Worm (Caenorhabditis elegans): ENCODE data around the gene lgc-7.

lgc-7 gene

ce11 chrIV:14709286-14709685 is at the start of gene lgc-7:
Gene lgc-7 (plus strand): TSS chrIV:14709586.
- no peak for TF ChIP-seq alr-1 (tag; optimal IDR thresholded peaks at IDR 0.05)
- no peak for TF ChIP-seq mdl-1 (tag; optimal IDR thresholded peaks at IDR 0.05)
- no peak for TF ChIP-seq fos-1 (tag; optimal IDR thresholded peaks at IDR 0.05)
- no peak for TF ChIP-seq nhr-25 (tag; optimal IDR thresholded peaks at IDR 0.05)
- TF ChIP-seq ceh-16 (tag; optimal IDR thresholded peaks at IDR 0.05), result no peak
- TF ChIP-seq unc-55 (GFP tag; optimal IDR thresholded peaks at IDR 0.05), result no peak
- TF ChIP-seq ama-1 (optimal IDR thresholded peaks at IDR 0.05), result no peak

ce11 chrIV:14661370-14661769 is 48.0 kb upstream of the lgc-7 start:
- TF ChIP-seq ceh-82 (tag; optimal IDR thresholded peaks at IDR 0.05), result no peak
- TF ChIP-seq nhr-129 (tag; optimal IDR thresholded peaks at IDR 0.05), result peak; percentile 35
- peak; percentile 5 for TF ChIP-seq C34F6.9 (tag; optimal IDR thresholded peaks at IDR 0.05)

- no peak for TF ChIP-seq crh-2 (tag; optimal IDR thresholded peaks at IDR 0.05)
- TF ChIP-seq C34F6.9 (tag; optimal IDR thresholded peaks at IDR 0.05), result peak; percentile 24
- peak; percentile 86 for TF ChIP-seq nhr-25 (tag; optimal IDR thresholded peaks at IDR 0.05)
- TF ChIP-seq dmd-4 (tag; optimal IDR thresholded peaks at IDR 0.05), result no peak
- no peak for TF ChIP-seq nhr-11 (tag; optimal IDR thresholded peaks at IDR 0.05)
- TF ChIP-seq blmp-1 (tag; optimal IDR thresholded peaks at IDR 0.05; ENCODE audit: insufficient read depth), result peak; percentile 46
- TF ChIP-seq nhr-237 (tag; optimal IDR thresholded peaks at IDR 0.05), result no peak
- TF ChIP-seq unc-39 (tag; optimal IDR thresholded peaks at IDR 0.05), result no peak
- TF ChIP-seq nhr-10 (tag; optimal IDR thresholded peaks at IDR 0.05), result no peak
- no peak for TF ChIP-seq zag-1 (tag; optimal IDR thresholded peaks at IDR 0.05)
- no peak for TF ChIP-seq sem-4 (tag; optimal IDR thresholded peaks at IDR 0.05)
- TF ChIP-seq F13H6.1 (tag; optimal IDR thresholded peaks at IDR 0.05), result no peak
- TF ChIP-seq snpc-4 (tag; optimal IDR thresholded peaks at IDR 0.05), result no peak
- TF ChIP-seq fos-1 (tag; optimal IDR thresholded peaks at IDR 0.05), result peak; percentile 26
- TF ChIP-seq sma-3 (GFP tag; optimal IDR thresholded peaks at IDR 0.05), result no peak
- TF ChIP-seq lin-39 (tag; optimal IDR thresholded peaks at IDR 0.05), result no peak
- TF ChIP-seq sma-9 (GFP tag; optimal IDR thresholded peaks at IDR 0.05), result no peak
- no peak for TF ChIP-seq sma-9 (tag; optimal IDR thresholded peaks at IDR 0.05)
- TF ChIP-seq R02D3.7 (tag; optimal IDR thresholded peaks at IDR 0.05), result no peak
- no peak for TF ChIP-seq ama-1 (optimal IDR thresholded peaks at IDR 0.05)
- TF ChIP-seq nhr-77 (tag; optimal IDR thresholded peaks at IDR 0.05), result no peak
- TF ChIP-seq egl-27 (tag; optimal IDR thresholded peaks at IDR 0.05), result peak; percentile 26
- TF ChIP-seq nhr-6 (tag; optimal IDR thresholded peaks at IDR 0.05), result no peak
- TF ChIP-seq lsy-2 (tag; optimal IDR thresholded peaks at IDR 0.05), result peak in 1 of 2 experiments; percentile 55
- TF ChIP-seq peb-1 (tag; optimal IDR thresholded peaks at IDR 0.05), result no peak
- no peak for TF ChIP-seq ztf-1 (GFP tag; conservative IDR thresholded peaks at IDR 0.05)
- TF ChIP-seq Y55F3AM.14 (GFP tag; optimal IDR thresholded peaks at IDR 0.05), result no peak
- no peak for TF ChIP-seq ZK546.5 (tag; optimal IDR thresholded peaks at IDR 0.05)
- TF ChIP-seq nhr-21 (tag; optimal IDR thresholded peaks at IDR 0.05), result peak; percentile 65
- no peak for TF ChIP-seq alr-1 (tag; optimal IDR thresholded peaks at IDR 0.05)
- TF ChIP-seq elt-1 (tag; optimal IDR thresholded peaks at IDR 0.05), result no peak
- peak; percentile 79 for TF ChIP-seq ceh-16 (tag; optimal IDR thresholded peaks at IDR 0.05)
- no peak for TF ChIP-seq skn-1 (tag; optimal IDR thresholded peaks at IDR 0.05)
- peak; percentile 85 for TF ChIP-seq nhr-129 (tag; optimal IDR thresholded peaks at IDR 0.05)
- TF ChIP-seq ztf-4 (tag; optimal IDR thresholded peaks at IDR 0.05), result no peak
- no peak for TF ChIP-seq gmeb-1 (tag; optimal IDR thresholded peaks at IDR 0.05)
Measured at ce11 chrIV:14675789-14676188, 33.6 kb upstream of the lgc-7 start.

ce11 chrIV:14677095-14677633 is 32.2 kb upstream of the lgc-7 start, which contains the start of gene Y57G11C.31:
Gene Y57G11C.31 (plus strand): TSS chrIV:14677370.
- peak; percentile 67 for TF ChIP-seq blmp-1 (tag; optimal IDR thresholded peaks at IDR 0.05; ENCODE audit: insufficient read depth)
- no peak for TF ChIP-seq ztf-4 (tag; optimal IDR thresholded peaks at IDR 0.05)
- no peak for TF ChIP-seq elt-3 (tag; optimal IDR thresholded peaks at IDR 0.05)
- TF ChIP-seq nhr-129 (tag; optimal IDR thresholded peaks at IDR 0.05), result peak; percentile 1
- no peak for TF ChIP-seq unc-39 (tag; optimal IDR thresholded peaks at IDR 0.05)
- no peak for TF ChIP-seq aly-2 (tag; optimal IDR thresholded peaks at IDR 0.05)
- no peak for TF ChIP-seq peb-1 (tag; optimal IDR thresholded peaks at IDR 0.05)
- TF ChIP-seq mab-5 (tag; optimal IDR thresholded peaks at IDR 0.05), result no peak
- TF ChIP-seq nhr-25 (tag; optimal IDR thresholded peaks at IDR 0.05), result peak; percentile 45
- TF ChIP-seq ama-1 (optimal IDR thresholded peaks at IDR 0.05), result no peak
- TF ChIP-seq nhr-21 (tag; optimal IDR thresholded peaks at IDR 0.05), result peak; percentile 48
